Worm (Caenorhabditis elegans) whole organism, early embryonic: ENCODE results near the gene Y41D4A.6.

Source experiments
- B0310.2 ChIP-seq: sonication (generic microtip); optimal IDR thresholded peaks from 2 replicates; lab custom pipeline; 2016; ENCODE audit warnings: mild to moderate bottlenecking, missing genetic modification characterization, missing compliant biosample characterization
- F13C5.2 ChIP-seq: sonication (generic microtip); optimal IDR thresholded peaks from 2 replicates; lab custom pipeline; 2017; ENCODE audit warnings: mild to moderate bottlenecking, missing genetic modification characterization, inconsistent platforms, missing compliant biosample characterization
- aly-1 ChIP-seq: sonication (generic microtip); optimal IDR thresholded peaks from 2 replicates; lab custom pipeline; 2016; ENCODE audit warnings: missing genetic modification characterization, missing compliant biosample characterization
- ama-1 ChIP-seq: fragments of 150-350 bp; optimal IDR thresholded peaks from 2 replicates; lab custom pipeline; 2014
- ceh-13 ChIP-seq: fragments of 200-800 bp; sonication (Bioruptor generic); optimal IDR thresholded peaks from 2 replicates; lab custom pipeline; 2018; ENCODE audit warnings: mild to moderate bottlenecking, missing genetic modification characterization, missing compliant biosample characterization
- ceh-36 ChIP-seq: sonication (generic microtip); optimal IDR thresholded peaks from 2 replicates; lab custom pipeline; 2016; ENCODE audit warnings: missing genetic modification characterization, inconsistent platforms, missing compliant biosample characterization
- ets-7 ChIP-seq: sonication (generic microtip); optimal IDR thresholded peaks from 2 replicates; lab custom pipeline; 2016; ENCODE audit warnings: missing genotype, missing genetic modification characterization, missing compliant biosample characterization
- flt-1 ChIP-seq: fragments of 200-800 bp; sonication (Bioruptor generic); IDR thresholded peaks from 2 replicates; pipeline ENCODE4 v1.3.6; 2022; ENCODE audit warnings: missing genetic modification characterization, missing compliant biosample characterization
- hmbx-1 ChIP-seq: sonication (generic microtip); optimal IDR thresholded peaks from 2 replicates; lab custom pipeline; 2016; ENCODE audit warnings: mild to moderate bottlenecking, missing genetic modification characterization, missing compliant biosample characterization
- hmg-4 ChIP-seq: fragments of 200-800 bp; sonication (Bioruptor generic); optimal IDR thresholded peaks from 2 replicates; lab custom pipeline; 2018; ENCODE audit warnings: mild to moderate bottlenecking, missing genetic modification characterization, missing compliant biosample characterization
- hnd-1 ChIP-seq: sonication (generic microtip); optimal IDR thresholded peaks from 2 replicates; lab custom pipeline; 2016; ENCODE audit warnings: missing genetic modification characterization, missing compliant biosample characterization
- pes-1 ChIP-seq: fragments of 200-800 bp; sonication (Bioruptor generic); IDR thresholded peaks from 2 replicates; pipeline ENCODE4 v1.3.6; 2022; ENCODE audit warnings: missing genetic modification reagents, missing genetic modification characterization, missing compliant biosample characterization
- scrt-1 ChIP-seq: fragments of 200-800 bp; sonication (Bioruptor generic); IDR thresholded peaks from 2 replicates; pipeline ENCODE4 v1.3.6; 2022; ENCODE audit warnings: missing genetic modification characterization, missing compliant biosample characterization
- sea-1 ChIP-seq: fragments of 200-800 bp; sonication (Bioruptor generic); conservative IDR thresholded peaks from 2 replicates; pipeline ENCODE4 v1.3.6; 2022; ENCODE audit warnings: missing genetic modification characterization, missing compliant biosample characterization
- tbx-11 ChIP-seq: fragments of 200-800 bp; sonication (Bioruptor generic); IDR thresholded peaks from 2 replicates; pipeline ENCODE4 v1.3.6; 2022; ENCODE audit warnings: missing genetic modification characterization, missing compliant biosample characterization
- tbx-37 ChIP-seq: fragments of 200-800 bp; sonication (Bioruptor generic); conservative IDR thresholded peaks from 2 replicates; pipeline ENCODE4 v1.3.6; 2022; ENCODE audit warnings: missing genetic modification reagents, missing genetic modification characterization, missing compliant biosample characterization
- tra-4 ChIP-seq: sonication (generic microtip); optimal IDR thresholded peaks from 2 replicates; lab custom pipeline; 2017; ENCODE audit warnings: missing genetic modification characterization, missing compliant biosample characterization

Gene Y41D4A.6

ce11 chrIV:1710535-1710934 lies 34.8 kb downstream of the Y41D4A.6 start:
- no peak for TF ChIP-seq tra-4 (tag; lab: Kevin White, UChicago)

ce11 chrIV:1709695-1710315 lies 35.5 kb downstream of the Y41D4A.6 start, which contains the start of the genes pbs-1 and K08D12.3:
Gene pbs-1, minus strand, starts transcription at chrIV:1709745.
Gene K08D12.3, plus strand, starts transcription at chrIV:1710265.
- TF ChIP-seq F13C5.2 (tag; lab: Kevin White, UChicago) (no peak), aly-1 (tag; lab: Kevin White, UChicago) (no peak), hmbx-1 (tag; lab: Kevin White, UChicago) (no peak), flt-1 (GFP tag; lab: Robert Waterston, UW) (no peak), tbx-11 (no peak), tbx-37 (GFP tag; lab: Robert Waterston, UW) (no peak), ama-1 (lab: Kevin White, UChicago) (no peak), B0310.2 (tag; lab: Kevin White, UChicago) (no peak), pes-1 (GFP tag; lab: Robert Waterston, UW) (no peak), hmg-4 (GFP tag; lab: Kevin White, UChicago) (no peak), ceh-36 (no peak), ceh-13 (no peak)

ce11 chrIV:1709002-1709401 lies 36.3 kb downstream of the Y41D4A.6 start:
- TF ChIP-seq tbx-37 (GFP tag; lab: Robert Waterston, UW) (no peak), B0310.2 (tag; lab: Kevin White, UChicago) (no peak), tbx-11 (no peak), ceh-36 (no peak), sea-1 (GFP tag; lab: Robert Waterston, UW) (no peak), aly-1 (tag; lab: Kevin White, UChicago) (no peak), flt-1 (GFP tag; lab: Robert Waterston, UW) (no peak), ceh-13 (no peak), ets-7 (tag; lab: Kevin White, UChicago) (no peak), hmg-4 (GFP tag; lab: Kevin White, UChicago) (no peak), hmbx-1 (tag; lab: Kevin White, UChicago) (no peak), ama-1 (lab: Kevin White, UChicago) (no peak), scrt-1 (GFP tag; lab: Robert Waterston, UW) (no peak), tra-4 (tag; lab: Kevin White, UChicago) (no peak), hnd-1 (tag; lab: Kevin White, UChicago) (no peak), F13C5.2 (tag; lab: Kevin White, UChicago) (no peak)

DNA sequence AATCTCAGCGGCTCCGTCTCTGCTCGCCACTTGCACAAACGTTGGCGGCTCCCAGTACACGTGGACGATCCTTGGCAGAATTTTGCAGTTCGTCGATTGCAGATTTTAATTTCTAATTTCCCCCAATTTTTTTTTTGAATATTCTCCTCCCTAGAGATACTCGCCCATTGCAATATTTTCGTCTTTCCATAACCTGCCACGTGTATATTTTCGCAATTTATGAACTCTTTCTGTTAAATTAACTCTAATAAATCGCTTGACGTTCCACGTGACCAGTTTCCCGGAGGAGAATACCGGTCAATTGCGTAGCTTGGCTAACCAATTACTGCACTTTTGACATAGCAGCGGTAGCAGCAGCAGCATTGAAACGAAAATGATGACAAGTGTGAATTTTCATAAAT lies 36.9 kb downstream of the Y41D4A.6 start:
- no peak for TF ChIP-seq tra-4 (tag; lab: Kevin White, UChicago)
- no peak for TF ChIP-seq hmbx-1 (tag; lab: Kevin White, UChicago)
- TF ChIP-seq hnd-1 (tag; lab: Kevin White, UChicago) = no peak
- no peak for TF ChIP-seq sea-1 (GFP tag; lab: Robert Waterston, UW)
- no peak for TF ChIP-seq tbx-37 (GFP tag; lab: Robert Waterston, UW)
- no peak for TF ChIP-seq ceh-13
- no peak for TF ChIP-seq B0310.2 (tag; lab: Kevin White, UChicago)
- no peak for TF ChIP-seq ama-1 (lab: Kevin White, UChicago)
- TF ChIP-seq tbx-11 = no peak

DNA sequence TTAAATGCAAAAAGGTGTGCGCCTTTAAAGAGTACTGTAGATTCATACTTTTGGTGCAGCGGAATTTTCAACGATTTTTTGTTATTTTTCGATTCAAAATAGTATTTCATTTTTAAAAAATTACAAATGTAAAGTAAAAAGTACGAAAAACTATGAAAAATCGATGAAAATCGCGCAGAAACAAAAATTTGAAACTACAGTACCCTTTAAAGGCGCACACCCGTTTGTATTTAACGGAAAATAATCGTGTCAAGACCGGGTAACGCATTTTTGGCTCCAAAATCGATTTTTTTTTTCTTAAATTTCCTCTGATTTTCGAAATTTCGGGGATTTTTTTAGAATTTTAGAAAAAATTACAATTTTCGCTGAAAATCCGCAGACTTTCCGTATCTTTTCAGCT lies 37.3 kb downstream of the Y41D4A.6 start:
- TF ChIP-seq tbx-11 = no peak
- TF ChIP-seq scrt-1 (GFP tag; lab: Robert Waterston, UW) = no peak
- no peak for TF ChIP-seq hnd-1 (tag; lab: Kevin White, UChicago)
- no peak for TF ChIP-seq F13C5.2 (tag; lab: Kevin White, UChicago)
- TF ChIP-seq tra-4 (tag; lab: Kevin White, UChicago) = no peak
- no peak for TF ChIP-seq sea-1 (GFP tag; lab: Robert Waterston, UW)
- no peak for TF ChIP-seq hmbx-1 (tag; lab: Kevin White, UChicago)
- no peak for TF ChIP-seq B0310.2 (tag; lab: Kevin White, UChicago)
- TF ChIP-seq ceh-36 = no peak
- TF ChIP-seq ama-1 (lab: Kevin White, UChicago) = no peak
- TF ChIP-seq aly-1 (tag; lab: Kevin White, UChicago) = no peak
- no peak for TF ChIP-seq hmg-4 (GFP tag; lab: Kevin White, UChicago)
- TF ChIP-seq pes-1 (GFP tag; lab: Robert Waterston, UW) = no peak
- TF ChIP-seq tbx-37 (GFP tag; lab: Robert Waterston, UW) = no peak
- TF ChIP-seq flt-1 (GFP tag; lab: Robert Waterston, UW) = no peak
- no peak for TF ChIP-seq ets-7 (tag; lab: Kevin White, UChicago)
- TF ChIP-seq ceh-13 = no peak

DNA sequence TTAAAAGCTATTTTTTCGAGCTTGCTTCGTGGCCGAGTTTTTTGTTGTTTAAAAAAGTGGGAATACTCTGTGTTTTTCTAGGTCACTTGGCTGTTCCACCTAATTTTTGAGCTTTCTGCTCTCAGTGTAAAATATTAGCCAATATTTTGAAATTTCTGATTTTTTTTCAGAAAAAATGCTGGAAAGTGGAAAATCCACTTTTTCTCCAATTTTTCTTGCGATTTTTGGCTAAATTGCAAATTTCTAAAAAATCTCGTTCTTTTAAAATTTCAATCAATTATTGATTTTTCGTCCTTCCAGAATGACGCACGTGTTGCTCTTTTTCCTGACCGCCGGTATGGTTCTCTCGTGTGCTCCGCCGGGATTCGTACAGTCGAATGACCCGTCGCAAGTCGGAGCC lies 38.3 kb downstream of the Y41D4A.6 start, which contains the start of gene K08D12.4:
TSS of gene K08D12.4 (plus strand) at position 301 of the 400 bp plus-strand sequence.
- no peak for TF ChIP-seq hnd-1 (tag; lab: Kevin White, UChicago)
- TF ChIP-seq F13C5.2 (tag; lab: Kevin White, UChicago) = no peak
- TF ChIP-seq pes-1 (GFP tag; lab: Robert Waterston, UW) = no peak
- no peak for TF ChIP-seq flt-1 (GFP tag; lab: Robert Waterston, UW)
- TF ChIP-seq hmg-4 (GFP tag; lab: Kevin White, UChicago) = no peak
- TF ChIP-seq aly-1 (tag; lab: Kevin White, UChicago) = no peak
- no peak for TF ChIP-seq ama-1 (lab: Kevin White, UChicago)
- no peak for TF ChIP-seq B0310.2 (tag; lab: Kevin White, UChicago)
- no peak for TF ChIP-seq sea-1 (GFP tag; lab: Robert Waterston, UW)
- TF ChIP-seq hmbx-1 (tag; lab: Kevin White, UChicago) = no peak
- TF ChIP-seq tbx-11 = no peak
- TF ChIP-seq tbx-37 (GFP tag; lab: Robert Waterston, UW) = no peak

- TF ChIP-seq hnd-1 (tag; lab: Kevin White, UChicago) = no peak
Measured at ce11 chrIV:1699599-1699998, 45.7 kb downstream of the Y41D4A.6 start, which contains the start of gene bus-2. Gene bus-2, plus strand, starts transcription at chrIV:1699899.
